Worm (Caenorhabditis elegans) whole organism, late embryonic: ENCODE results near the gene ifas-2.

Experiments
- K09A11.1 ChIP-seq: sonication (generic microtip); optimal IDR thresholded peaks from 2 replicates; lab custom pipeline; 2017; ENCODE audit warnings: antibody characterized with exemption, mild to moderate bottlenecking, missing genetic modification characterization, missing compliant biosample characterization; ENCODE audit not compliant: insufficient read depth
- ceh-18 ChIP-seq: sonication (generic microtip); optimal IDR thresholded peaks from 2 replicates; lab custom pipeline; 2016; ENCODE audit warnings: missing genetic modification characterization, missing compliant biosample characterization
- ceh-34 ChIP-seq: sonication (generic microtip); optimal IDR thresholded peaks from 2 replicates; lab custom pipeline; 2016; ENCODE audit warnings: mild to moderate bottlenecking, missing genetic modification characterization, missing compliant biosample characterization
- ceh-48 ChIP-seq: sonication (generic microtip); optimal IDR thresholded peaks from 2 replicates; lab custom pipeline; 2016; ENCODE audit warnings: missing genetic modification characterization, inconsistent platforms, missing compliant biosample characterization
- che-1 ChIP-seq: sonication (generic microtip); optimal IDR thresholded peaks from 2 replicates; lab custom pipeline; 2016; ENCODE audit warnings: mild to moderate bottlenecking, missing genetic modification characterization, missing compliant biosample characterization
- elt-2 ChIP-seq: sonication (generic microtip); optimal IDR thresholded peaks from 2 replicates; lab custom pipeline; 2016; ENCODE audit warnings: missing genetic modification reagents, missing genetic modification characterization, missing compliant biosample characterization
- fkh-6 ChIP-seq: sonication (generic microtip); optimal IDR thresholded peaks from 2 replicates; lab custom pipeline; 2016; ENCODE audit warnings: missing genetic modification characterization, missing compliant biosample characterization
- nhr-11 ChIP-seq: fragments of 150-350 bp; optimal IDR thresholded peaks from 2 replicates; lab custom pipeline; 2014; ENCODE audit warnings: missing biosample characterization, missing genetic modification characterization
- nhr-232 ChIP-seq: sonication (generic microtip); optimal IDR thresholded peaks from 2 replicates; lab custom pipeline; 2016; ENCODE audit warnings: missing genetic modification characterization, missing compliant biosample characterization
- pqm-1 ChIP-seq: sonication (generic microtip); optimal IDR thresholded peaks from 2 replicates; lab custom pipeline; 2016; ENCODE audit warnings: missing genetic modification characterization, missing compliant biosample characterization
- tbx-2 ChIP-seq: sonication (generic microtip); optimal IDR thresholded peaks from 2 replicates; lab custom pipeline; 2016; ENCODE audit warnings: missing genetic modification characterization, missing compliant biosample characterization
- tbx-7 ChIP-seq: sonication (generic microtip); optimal IDR thresholded peaks from 2 replicates; lab custom pipeline; 2016; ENCODE audit warnings: missing genotype, missing genetic modification characterization, missing compliant biosample characterization
- unc-3 ChIP-seq, 2 experiments: fragments of 200-800 bp in 1 of 2; sonication (Bioruptor generic) in 1 of 2; sonication (generic microtip) in 1 of 2; conservative IDR thresholded peaks in 1 of 2; optimal IDR thresholded peaks in 1 of 2; 2 replicates each; pipeline versions ENCODE4 v1.3.6 to Lab custom; 2016 to 2022; ENCODE audit warnings: missing compliant biosample characterization in 2 of 2, missing genetic modification characterization in 2 of 2, missing genetic modification reagents in 1 of 2

DNA sequence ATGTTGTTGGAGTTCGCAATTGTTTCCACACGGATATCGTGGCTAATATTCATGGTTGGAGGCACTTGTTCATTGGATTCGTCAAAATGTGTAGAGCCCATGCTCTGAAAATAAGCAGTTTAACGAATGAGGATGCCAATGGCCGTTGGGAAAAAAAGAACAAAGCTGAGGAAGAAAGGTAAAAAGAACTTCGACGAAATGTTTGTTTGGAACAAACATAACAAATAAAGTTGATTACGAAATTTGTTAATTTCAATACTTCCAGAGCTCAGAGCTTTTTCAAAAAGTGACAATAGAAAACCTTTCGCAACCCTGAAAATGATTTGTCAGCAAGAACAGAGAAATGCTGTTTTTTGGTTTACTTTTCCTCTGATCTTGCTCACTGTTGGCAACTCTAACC is 8.6 kb downstream of the ifas-2 start, which contains the start of gene F09C6.3:
- TF ChIP-seq ceh-34 (tag; lab: Kevin White, UChicago) (no peak), nhr-11 (tag; lab: Kevin White, UChicago) (no peak), ceh-48 (tag; lab: Kevin White, UChicago) (no peak), ceh-18 (tag; lab: Kevin White, UChicago) (no peak), tbx-2 (no peak), nhr-232 (tag; lab: Kevin White, UChicago) (no peak), tbx-7 (tag; lab: Kevin White, UChicago) (no peak), fkh-6 (tag; lab: Kevin White, UChicago) (no peak), K09A11.1 (no peak), che-1 (tag; lab: Kevin White, UChicago) (no peak), elt-2 (tag; lab: Kevin White, UChicago) (no peak), unc-3 (GFP tag; conservative IDR thresholded peaks at IDR 0.05; lab: Robert Waterston, UW) (no peak), unc-3 (tag; optimal IDR thresholded peaks at IDR 0.05; lab: Kevin White, UChicago) (no peak), pqm-1 (no peak)
